Worm (Caenorhabditis elegans) whole organism, L3 larva: ENCODE measurements around the gene atg-18.

Source experiments
- R02D3.7 ChIP-seq: fragments of 150-350 bp; optimal IDR thresholded peaks from 2 replicates; lab custom pipeline; 2014; ENCODE audit warnings: missing biosample characterization, missing genetic modification characterization
- ZK546.5 ChIP-seq: sonication (generic microtip); optimal IDR thresholded peaks from 2 replicates; lab custom pipeline; 2017; ENCODE audit warnings: missing biosample characterization, missing genetic modification characterization
- aly-2 ChIP-seq: fragments of 150-350 bp; optimal IDR thresholded peaks from 2 replicates; lab custom pipeline; 2014; ENCODE audit warnings: missing biosample characterization, missing genetic modification characterization
- ceh-16 ChIP-seq: sonication (generic microtip); optimal IDR thresholded peaks from 2 replicates; lab custom pipeline; 2017; ENCODE audit warnings: missing biosample characterization, missing genetic modification characterization
- ceh-28 ChIP-seq: fragments of 150-350 bp; optimal IDR thresholded peaks from 2 replicates; lab custom pipeline; 2014; ENCODE audit warnings: missing biosample characterization, missing genetic modification reagents, missing genetic modification characterization
- ceh-82 ChIP-seq: fragments of 150-350 bp; optimal IDR thresholded peaks from 2 replicates; lab custom pipeline; 2014; ENCODE audit warnings: missing biosample characterization, missing genetic modification characterization
- ceh-9 ChIP-seq: sonication (generic microtip); optimal IDR thresholded peaks from 2 replicates; lab custom pipeline; 2018; ENCODE audit warnings: missing biosample characterization, missing genetic modification characterization
- egl-27 ChIP-seq: sonication (generic microtip); optimal IDR thresholded peaks from 4 replicates; lab custom pipeline; 2017; ENCODE audit warnings: missing biosample characterization, missing genetic modification reagents, missing genetic modification characterization
- egl-5 ChIP-seq: fragments of 150-350 bp; optimal IDR thresholded peaks from 2 replicates; lab custom pipeline; 2017; ENCODE audit warnings: missing biosample characterization, missing genetic modification reagents, missing genetic modification characterization, inconsistent platforms
- elt-1 ChIP-seq: fragments of 150-350 bp; optimal IDR thresholded peaks from 2 replicates; lab custom pipeline; 2014; ENCODE audit warnings: missing biosample characterization, missing genetic modification characterization
- elt-2 ChIP-seq: sonication (generic microtip); optimal IDR thresholded peaks from 2 replicates; lab custom pipeline; 2016; ENCODE audit warnings: missing genetic modification reagents, mild to moderate bottlenecking, missing genetic modification characterization, missing compliant biosample characterization
- elt-3 ChIP-seq, 3 experiments: fragments of 150-350 bp in 1 of 3; sonication (generic microtip) in 2 of 3; optimal IDR thresholded peaks; 2 replicates in 2 of 3; 4 replicates in 1 of 3; lab custom pipeline; 2014 to 2017; ENCODE audit warnings: missing biosample characterization in 3 of 3, missing genetic modification characterization in 3 of 3
- eor-1 ChIP-seq, 2 experiments: fragments of 150-350 bp; optimal IDR thresholded peaks; 2 replicates each; lab custom pipeline; 2014 to 2018; ENCODE audit warnings: missing biosample characterization in 2 of 2, missing genetic modification characterization in 2 of 2
- fkh-10 ChIP-seq: sonication (generic microtip); optimal IDR thresholded peaks from 2 replicates; lab custom pipeline; 2017; ENCODE audit warnings: missing biosample characterization, missing genetic modification reagents, missing genetic modification characterization
- fkh-2 ChIP-seq: fragments of 150-350 bp; optimal IDR thresholded peaks from 2 replicates; lab custom pipeline; 2014; ENCODE audit warnings: missing biosample characterization, missing genetic modification reagents, missing genetic modification characterization
- hmg-11 ChIP-seq: sonication (generic microtip); optimal IDR thresholded peaks from 2 replicates; lab custom pipeline; 2016; ENCODE audit warnings: missing genetic modification characterization, missing compliant biosample characterization
- jun-1 ChIP-seq: fragments of 150-350 bp; optimal IDR thresholded peaks from 2 replicates; lab custom pipeline; 2014; ENCODE audit warnings: missing biosample characterization, missing genetic modification reagents, missing genetic modification characterization
- lin-15B ChIP-seq: fragments of 150-350 bp; optimal IDR thresholded peaks from 2 replicates; lab custom pipeline; 2014; ENCODE audit warnings: missing biosample characterization, missing genetic modification characterization
- lin-39 ChIP-seq: fragments of 150-350 bp; optimal IDR thresholded peaks from 2 replicates; lab custom pipeline; 2018; ENCODE audit warnings: missing biosample characterization, missing genetic modification reagents, missing genetic modification characterization
- lsy-12 ChIP-seq: sonication (generic microtip); optimal IDR thresholded peaks from 2 replicates; lab custom pipeline; 2016; ENCODE audit warnings: mild to moderate bottlenecking, missing genetic modification characterization, missing compliant biosample characterization
- mdl-1 ChIP-seq: fragments of 150-350 bp; optimal IDR thresholded peaks from 2 replicates; lab custom pipeline; 2014; ENCODE audit warnings: missing biosample characterization, missing genetic modification characterization
- mml-1 ChIP-seq: fragments of 150-350 bp; sonication (generic microtip); optimal IDR thresholded peaks from 3 replicates; lab custom pipeline; 2014; ENCODE audit warnings: missing biosample characterization, missing genetic modification characterization
- nfya-1 ChIP-seq: sonication (generic microtip); optimal IDR thresholded peaks from 2 replicates; lab custom pipeline; 2017; ENCODE audit warnings: missing genetic modification characterization, mild to moderate bottlenecking, missing compliant biosample characterization, antibody characterized with exemption, moderate library complexity; ENCODE audit not compliant: insufficient read depth
- nhr-11 ChIP-seq: fragments of 150-350 bp; optimal IDR thresholded peaks from 2 replicates; lab custom pipeline; 2014; ENCODE audit warnings: missing biosample characterization, missing genetic modification characterization
- nhr-12 ChIP-seq: fragments of 150-350 bp; optimal IDR thresholded peaks from 2 replicates; lab custom pipeline; 2014; ENCODE audit warnings: missing biosample characterization, missing genetic modification characterization
- nhr-23 ChIP-seq: fragments of 150-350 bp; optimal IDR thresholded peaks from 2 replicates; lab custom pipeline; 2014; ENCODE audit warnings: missing biosample characterization, missing genetic modification reagents, missing genetic modification characterization
- nhr-25 ChIP-seq: sonication (generic microtip); optimal IDR thresholded peaks from 2 replicates; lab custom pipeline; 2017; ENCODE audit warnings: missing biosample characterization, missing genetic modification characterization
- nhr-28 ChIP-seq: fragments of 150-350 bp; optimal IDR thresholded peaks from 2 replicates; lab custom pipeline; 2014; ENCODE audit warnings: missing biosample characterization, missing genetic modification characterization
- nhr-43 ChIP-seq: sonication (generic microtip); optimal IDR thresholded peaks from 2 replicates; lab custom pipeline; 2016; ENCODE audit warnings: mild to moderate bottlenecking, missing genetic modification characterization, missing compliant biosample characterization; ENCODE audit not compliant: poor library complexity, severe bottlenecking
- nhr-67 ChIP-seq: fragments of 150-350 bp; optimal IDR thresholded peaks from 2 replicates; lab custom pipeline; 2014; ENCODE audit warnings: missing biosample characterization, missing genetic modification characterization
- nhr-76 ChIP-seq: fragments of 150-350 bp; sonication (generic microtip); optimal IDR thresholded peaks from 5 replicates; lab custom pipeline; 2014; ENCODE audit warnings: missing biosample characterization, missing genetic modification characterization
- nhr-77 ChIP-seq: fragments of 150-350 bp; optimal IDR thresholded peaks from 2 replicates; lab custom pipeline; 2014; ENCODE audit warnings: missing biosample characterization, missing genetic modification characterization
- pha-4 ChIP-seq: fragments of 150-350 bp; optimal IDR thresholded peaks from 2 replicates; lab custom pipeline; 2014; ENCODE audit warnings: missing biosample characterization, missing genetic modification reagents, missing genetic modification characterization
- pqm-1 ChIP-seq: fragments of 150-350 bp; optimal IDR thresholded peaks from 2 replicates; lab custom pipeline; 2017; ENCODE audit warnings: missing biosample characterization, missing genetic modification characterization, inconsistent platforms
- sea-2 ChIP-seq: fragments of 150-350 bp; sonication (generic microtip); optimal IDR thresholded peaks from 4 replicates; lab custom pipeline; 2014; ENCODE audit warnings: missing biosample characterization, missing genetic modification reagents, missing genetic modification characterization
- snpc-4 ChIP-seq: fragments of 150-350 bp; optimal IDR thresholded peaks from 2 replicates; lab custom pipeline; 2014; ENCODE audit warnings: missing biosample characterization, missing genetic modification characterization
- tbx-2 ChIP-seq: sonication (generic microtip); optimal IDR thresholded peaks from 2 replicates; lab custom pipeline; 2016; ENCODE audit warnings: mild to moderate bottlenecking, missing genetic modification characterization, missing compliant biosample characterization
- unc-39 ChIP-seq: sonication (generic microtip); optimal IDR thresholded peaks from 4 replicates; lab custom pipeline; 2017; ENCODE audit warnings: missing biosample characterization, missing genetic modification characterization
- unc-62 ChIP-seq: fragments of 150-350 bp; sonication (generic microtip); optimal IDR thresholded peaks from 4 replicates; lab custom pipeline; 2014; ENCODE audit warnings: missing biosample characterization, missing genetic modification reagents, missing genetic modification characterization
- zag-1 ChIP-seq: fragments of 150-350 bp; optimal IDR thresholded peaks from 2 replicates; lab custom pipeline; 2014; ENCODE audit warnings: missing biosample characterization, missing genetic modification characterization
- ztf-4 ChIP-seq: fragments of 150-350 bp; optimal IDR thresholded peaks from 2 replicates; lab custom pipeline; 2014; ENCODE audit warnings: missing biosample characterization, missing genetic modification characterization

Gene atg-18

DNA sequence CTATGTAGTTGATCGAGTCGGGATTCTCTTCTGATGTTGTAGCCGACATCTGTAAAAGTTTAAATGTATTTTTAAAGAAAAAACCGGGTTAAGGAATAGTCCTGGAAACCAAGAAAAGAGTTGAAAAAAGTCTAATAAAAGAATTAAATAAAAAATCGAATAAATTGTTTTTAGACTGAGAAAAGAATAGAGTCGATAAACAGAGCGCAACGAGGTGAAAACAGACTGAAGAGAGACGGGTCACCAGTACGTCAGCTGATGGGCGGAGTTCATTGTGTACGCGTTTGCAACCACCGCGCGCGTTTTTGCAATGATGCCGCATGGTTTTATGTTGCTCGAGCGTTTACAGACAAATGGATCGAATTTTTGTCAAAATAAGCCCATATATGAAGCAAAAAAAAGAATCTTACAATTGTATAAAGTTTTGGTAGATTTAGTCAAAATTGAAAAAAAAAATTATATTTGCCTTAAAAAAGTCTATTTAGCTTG lies at the start of gene atg-18:
atg-18 (minus strand) TSS at position 51 of the 489 bp plus-strand sequence.
- TF ChIP-seq lin-15B (peak; percentile 18), nhr-12 (tag; lab: Kevin White, UChicago) (no peak), mdl-1 (tag; lab: Kevin White, UChicago) (no peak), lin-39 (tag; lab: Kevin White, UChicago) (peak; percentile 37), pqm-1 (tag; lab: Kevin White, UChicago) (peak; percentile 40), hmg-11 (peak; percentile 72), egl-5 (tag; lab: Kevin White, UChicago) (peak; percentile 74), fkh-2 (no peak), nhr-25 (tag; lab: Kevin White, UChicago) (peak; percentile 70), elt-2 (tag; lab: Kevin White, UChicago) (peak; percentile 63), nfya-1 (tag; lab: Kevin White, UChicago) (peak; percentile 75), ztf-4 (tag; lab: Kevin White, UChicago) (no peak), nhr-43 (tag; lab: Kevin White, UChicago) (peak; percentile 64), nhr-77 (no peak), nhr-28 (no peak), elt-1 (tag; lab: Kevin White, UChicago) (peak; percentile 11), zag-1 (no peak), snpc-4 (tag; lab: Kevin White, UChicago) (peak; percentile 72), elt-3 (tag; optimal IDR thresholded peaks at IDR 0.05; lab: Kevin White, UChicago) (no peak), nhr-23 (peak; percentile 75), ceh-28 (tag; lab: Kevin White, UChicago) (peak; percentile 29), pha-4 (tag; lab: Kevin White, UChicago) (peak; percentile 91)

DNA sequence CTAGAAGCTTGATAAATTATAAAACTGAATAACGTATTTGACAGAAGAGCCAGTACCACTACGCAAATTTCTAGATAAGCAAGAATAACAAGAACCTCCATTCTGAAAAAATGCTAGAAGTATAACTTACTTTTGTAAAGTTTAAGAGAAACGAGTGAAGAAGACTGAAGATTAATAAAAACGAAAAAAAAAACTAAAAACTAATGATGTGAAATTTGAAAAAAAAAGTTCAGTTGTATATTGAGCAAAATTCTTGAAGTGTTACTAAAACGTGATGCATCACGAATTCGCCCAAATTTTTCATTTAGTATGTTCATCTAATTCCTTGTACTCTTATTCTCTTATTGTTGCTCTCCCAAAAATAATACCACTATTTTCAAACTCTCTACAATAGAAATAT lies 46.1 kb upstream of the atg-18 start, which contains the start of gene ZC190.6:
ZC190.6 (minus strand) TSS at position 101 of the 400 bp plus-strand sequence.
- TF ChIP-seq egl-27 (no peak), ceh-28 (tag; lab: Kevin White, UChicago) (no peak), mml-1 (tag; lab: Kevin White, UChicago) (no peak), aly-2 (tag; lab: Kevin White, UChicago) (no peak), nhr-25 (tag; lab: Kevin White, UChicago) (no peak), elt-1 (tag; lab: Kevin White, UChicago) (no peak), fkh-2 (no peak), nhr-12 (tag; lab: Kevin White, UChicago) (no peak), nhr-28 (no peak), pqm-1 (tag; lab: Kevin White, UChicago) (no peak)

DNA sequence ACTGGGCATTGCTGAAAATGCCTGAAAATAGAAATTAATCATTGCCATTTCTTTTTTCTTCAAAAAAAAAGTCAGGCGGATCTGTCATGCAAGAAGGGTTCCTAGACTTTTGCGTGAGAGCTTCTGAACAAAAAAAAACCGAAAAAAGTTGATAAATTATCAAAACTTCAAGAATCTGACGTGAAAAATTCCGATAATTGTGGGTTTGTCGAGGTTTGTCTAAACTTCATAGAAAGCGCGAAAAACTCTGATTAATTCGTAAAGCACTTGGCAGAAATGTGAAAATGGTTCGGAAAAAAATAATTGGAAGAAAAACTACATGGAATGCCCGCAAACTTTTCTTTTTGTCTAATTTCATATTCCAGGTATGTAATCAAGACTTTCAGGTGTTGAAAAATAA lies 42.4 kb upstream of the atg-18 start, which contains the start of gene ZC190.5:
ZC190.5 (minus strand) TSS at position 101 of the 400 bp plus-strand sequence.
- TF ChIP-seq ceh-16 (tag; lab: Kevin White, UChicago) (no peak), nhr-76 (tag; lab: Kevin White, UChicago) (no peak), egl-27 (no peak), nhr-77 (no peak), nhr-11 (tag; lab: Kevin White, UChicago) (no peak), unc-39 (tag; lab: Kevin White, UChicago) (no peak), tbx-2 (tag; lab: Kevin White, UChicago) (no peak), aly-2 (tag; lab: Kevin White, UChicago) (no peak), ceh-82 (tag; lab: Kevin White, UChicago) (no peak), ztf-4 (tag; lab: Kevin White, UChicago) (no peak), nhr-23 (no peak), nhr-25 (tag; lab: Kevin White, UChicago) (no peak), nhr-43 (tag; lab: Kevin White, UChicago) (no peak), ceh-9 (no peak)

DNA sequence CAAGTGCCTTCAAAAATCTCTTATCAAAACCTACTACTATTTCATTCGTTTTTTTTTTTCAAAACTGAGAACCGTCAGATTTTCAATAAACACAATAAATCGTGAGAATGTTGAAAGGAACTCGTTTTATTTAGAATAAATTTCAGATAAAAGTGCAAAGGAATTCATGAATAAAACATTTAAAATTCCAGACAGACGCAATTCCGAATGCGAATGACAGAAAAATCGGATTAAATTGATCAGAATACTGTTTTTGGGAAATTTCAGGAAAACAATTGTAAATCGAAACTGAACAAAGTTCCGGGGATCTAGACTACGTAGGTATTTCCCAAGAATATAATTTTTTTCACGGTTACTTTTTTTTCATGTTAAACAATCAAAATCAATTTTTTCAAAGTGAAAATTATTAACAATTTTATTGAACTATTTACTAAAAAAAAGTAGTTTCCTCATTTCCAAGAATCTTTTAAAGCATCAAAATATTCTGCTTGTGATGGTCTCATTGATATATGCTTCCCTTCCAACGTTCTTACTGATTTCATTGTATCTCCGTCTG lies 40.5 kb upstream of the atg-18 start:
- TF ChIP-seq elt-1 (tag; lab: Kevin White, UChicago) (no peak), jun-1 (tag; lab: Kevin White, UChicago) (no peak), nfya-1 (tag; lab: Kevin White, UChicago) (no peak), elt-2 (tag; lab: Kevin White, UChicago) (no peak), ceh-28 (tag; lab: Kevin White, UChicago) (no peak), unc-39 (tag; lab: Kevin White, UChicago) (no peak), elt-3 (tag; optimal IDR thresholded peaks at IDR 0.05; lab: Kevin White, UChicago) (no peak), nhr-12 (tag; lab: Kevin White, UChicago) (no peak), tbx-2 (tag; lab: Kevin White, UChicago) (no peak), nhr-28 (no peak), nhr-67 (no peak), pha-4 (tag; lab: Kevin White, UChicago) (no peak), nhr-25 (tag; lab: Kevin White, UChicago) (no peak), lsy-12 (no peak), egl-27 (no peak), snpc-4 (tag; lab: Kevin White, UChicago) (no peak), aly-2 (tag; lab: Kevin White, UChicago) (peak; percentile 87), mml-1 (tag; lab: Kevin White, UChicago) (no peak), ceh-16 (tag; lab: Kevin White, UChicago) (no peak), egl-5 (tag; lab: Kevin White, UChicago) (no peak), lin-15B (no peak), eor-1 (tag; optimal IDR thresholded peaks at IDR 0.05; lab: Kevin White, UChicago) (no peak), unc-62 (GFP tag; lab: Kevin White, UChicago) (no peak), nhr-76 (tag; lab: Kevin White, UChicago) (peak; percentile 29), sea-2 (GFP tag; lab: Kevin White, UChicago) (no peak), fkh-10 (GFP tag; lab: Kevin White, UChicago) (no peak), R02D3.7 (peak; percentile 5), nhr-77 (peak; percentile 70), nhr-23 (no peak), ZK546.5 (tag; lab: Kevin White, UChicago) (no peak), fkh-2 (no peak)
